Worm (Caenorhabditis elegans) whole organism, midembryonic: ENCODE data around the gene F59B2.8.

ENCODE experiments used
- flt-1 ChIP-seq: fragments of 200-800 bp; sonication (Bioruptor generic); IDR thresholded peaks from 2 replicates; pipeline ENCODE4 v1.3.6; 2022; ENCODE audit warnings: missing genetic modification characterization, missing compliant biosample characterization
- med-1 ChIP-seq: sonication (generic microtip); optimal IDR thresholded peaks from 2 replicates; lab custom pipeline; 2017; ENCODE audit warnings: missing genetic modification characterization, mild to moderate bottlenecking, missing compliant biosample characterization, antibody characterized with exemption, missing genetic modification reagents; ENCODE audit not compliant: insufficient read depth
- ref-1 ChIP-seq: fragments of 200-800 bp; sonication (Bioruptor generic); conservative IDR thresholded peaks from 2 replicates; pipeline ENCODE4 v1.3.6; 2022; ENCODE audit warnings: missing genetic modification reagents, missing genetic modification characterization, missing compliant biosample characterization
- tab-1 ChIP-seq: fragments of 200-800 bp; sonication (Bioruptor generic); IDR thresholded peaks from 2 replicates; pipeline ENCODE4 v1.3.6; 2022; ENCODE audit warnings: missing genetic modification characterization, missing compliant biosample characterization

- TF ChIP-seq flt-1 (GFP tag; lab: Robert Waterston, UW) (no peak), tab-1 (no peak), med-1 (GFP tag; lab: Kevin White, UChicago) (no peak), ref-1 (GFP tag; lab: Robert Waterston, UW) (no peak)
These were observed 49.0 kb upstream of the F59B2.8 start, which contains the start of gene gst-1 for ce11 chrIII:9058959-9059534.
